ENCODE assay signal across 3 fruit fly cellular contexts in genomic region chr2L:11059206-11059605, dm6.
TF ChIP-seq lines count a peak whose summit lies in the region.

No protein-coding gene starts in this region.

- no peak for TF ChIP-seq CTCF in whole organism, embryonic (GFP tag; optimal IDR thresholded peaks at IDR 0.05; lab: Kevin White, UChicago)

TF ChIP-seq in whole organism, embryonic, 481 proteins besides CTCF, POLR2A, EP300 and RAD21:
- TF ChIP-seq sim (GFP tag; IDR thresholded peaks at IDR 0.05; lab: Robert Waterston, UW) = no peak
- 0 out of 2 replicates have a peak, but pooled peaks have one; percentile 16 for TF ChIP-seq CG32532 (GFP tag; IDR thresholded peaks at IDR 0.05; lab: Robert Waterston, UW)
- TF ChIP-seq kni (GFP tag; optimal IDR thresholded peaks at IDR 0.05; lab: Kevin White, UChicago) = no peak
- no peak for TF ChIP-seq sens (GFP tag; lab: Kevin White, UChicago)
- peak in 1 of 2 experiments; percentile 11 for TF ChIP-seq Hr78 (GFP tag; optimal IDR thresholded peaks at IDR 0.05; lab: Kevin White, UChicago)
- peak; percentile 88 for TF ChIP-seq crol (GFP tag; IDR thresholded peaks at IDR 0.05; lab: Robert Waterston, UW)
- TF ChIP-seq Dek (tag; optimal IDR thresholded peaks at IDR 0.05; lab: Kevin White, UChicago) = no peak
- TF ChIP-seq E2f1 (GFP tag; IDR thresholded peaks at IDR 0.05; lab: Robert Waterston, UW) = no peak
- no peak for TF ChIP-seq CG11560 (tag; IDR thresholded peaks at IDR 0.05; lab: Robert Waterston, UW)
- TF ChIP-seq ftz-f1 (GFP tag; optimal IDR thresholded peaks at IDR 0.05; lab: Kevin White, UChicago) = no peak
- TF ChIP-seq CG9817 (tag; optimal IDR thresholded peaks at IDR 0.05; lab: Kevin White, UChicago) = no peak
- no peak for TF ChIP-seq CG17802 (tag; optimal IDR thresholded peaks at IDR 0.05; lab: Kevin White, UChicago)
- TF ChIP-seq CG14860 (GFP tag; IDR thresholded peaks at IDR 0.05; lab: Robert Waterston, UW; ENCODE audit: partially characterized antibody) = no peak
- no peak for TF ChIP-seq corto (GFP tag; optimal IDR thresholded peaks at IDR 0.05; lab: Kevin White, UChicago)
- no peak for TF ChIP-seq Dp (GFP tag; optimal IDR thresholded peaks at IDR 0.05; lab: Kevin White, UChicago)
- no peak for TF ChIP-seq CG12236 (GFP tag; optimal IDR thresholded peaks at IDR 0.05; lab: Kevin White, UChicago)
- TF ChIP-seq Hr39 (optimal IDR thresholded peaks at IDR 0.05; lab: Kevin White, UChicago) = no peak
- TF ChIP-seq Fer1 (GFP tag; optimal IDR thresholded peaks at IDR 0.05; lab: Kevin White, UChicago) = no peak
- TF ChIP-seq Fer2 (tag; optimal IDR thresholded peaks at IDR 0.05; lab: Kevin White, UChicago) = no peak
- no peak for TF ChIP-seq Mes4 (GFP tag; optimal IDR thresholded peaks at IDR 0.05; lab: Kevin White, UChicago)
- TF ChIP-seq nom (GFP tag; optimal IDR thresholded peaks at IDR 0.05; lab: Kevin White, UChicago) = peak; percentile 30
- no peak for TF ChIP-seq z (GFP tag; IDR thresholded peaks at IDR 0.05; lab: Robert Waterston, UW)
- TF ChIP-seq Deaf1 (tag; optimal IDR thresholded peaks at IDR 0.05; lab: Kevin White, UChicago) = peak; percentile 30
- no peak for TF ChIP-seq CG11695 (GFP tag; IDR thresholded peaks at IDR 0.05; lab: Robert Waterston, UW)
- peak; percentile 47 for TF ChIP-seq CG12769 (tag; optimal IDR thresholded peaks at IDR 0.05; lab: Kevin White, UChicago)
- no peak for TF ChIP-seq CG6689 (GFP tag; IDR thresholded peaks at IDR 0.05; lab: Robert Waterston, UW)
TF ChIP-seq in whole organism, embryonic: peak in this region for 6.

TF ChIP-seq in whole organism, prepupa, 60 proteins besides CTCF, POLR2A, EP300 and RAD21:
- TF ChIP-seq fkh (GFP tag; optimal IDR thresholded peaks at IDR 0.05; lab: Kevin White, UChicago) = no peak
- peak; percentile 42 for TF ChIP-seq dsx (GFP tag; optimal IDR thresholded peaks at IDR 0.05; lab: Kevin White, UChicago; ENCODE audit: poor library complexity, severe bottlenecking)
- no peak for TF ChIP-seq Met (GFP tag; optimal IDR thresholded peaks at IDR 0.05; lab: Kevin White, UChicago)
- peak; percentile 77 for TF ChIP-seq svp (GFP tag; lab: Kevin White, UChicago)
- TF ChIP-seq Sox15 (GFP tag; optimal IDR thresholded peaks at IDR 0.05; lab: Kevin White, UChicago) = no peak
- TF ChIP-seq acj6 (GFP tag; optimal IDR thresholded peaks at IDR 0.05; lab: Kevin White, UChicago) = no peak
- no peak for TF ChIP-seq Ets21C (GFP tag; optimal IDR thresholded peaks at IDR 0.05; lab: Kevin White, UChicago)
- TF ChIP-seq Eip75B (GFP tag; optimal IDR thresholded peaks at IDR 0.05; lab: Kevin White, UChicago) = no peak
- TF ChIP-seq cyc (GFP tag; optimal IDR thresholded peaks at IDR 0.05; lab: Kevin White, UChicago) = no peak
- TF ChIP-seq eg (GFP tag; IDR thresholded peaks at IDR 0.05; lab: Robert Waterston, UW) = no peak
- peak in 1 of 2 experiments; percentile 2 for TF ChIP-seq ss (GFP tag; optimal IDR thresholded peaks at IDR 0.05; lab: Kevin White, UChicago)
- peak; percentile 38 for TF ChIP-seq CG9139 (GFP tag; optimal IDR thresholded peaks at IDR 0.05; lab: Kevin White, UChicago)
TF ChIP-seq in whole organism, prepupa: peak in this region for 4.

TF ChIP-seq in whole organism, pupa, 21 proteins besides CTCF, POLR2A, EP300 and RAD21:
- TF ChIP-seq CG14655 (GFP tag; optimal IDR thresholded peaks at IDR 0.05; lab: Kevin White, UChicago) (no peak), rn (GFP tag; IDR thresholded peaks at IDR 0.05; lab: Robert Waterston, UW) (no peak), Snoo (tag; optimal IDR thresholded peaks at IDR 0.05; lab: Kevin White, UChicago) (no peak), EcR (GFP tag; optimal IDR thresholded peaks at IDR 0.05; lab: Kevin White, UChicago) (peak; percentile 90), CG13204 (GFP tag; optimal IDR thresholded peaks at IDR 0.05; lab: Kevin White, UChicago) (peak; percentile 85), CG15710 (tag; optimal IDR thresholded peaks at IDR 0.05; lab: Kevin White, UChicago) (no peak), gl (tag; optimal IDR thresholded peaks at IDR 0.05; lab: Kevin White, UChicago) (no peak)
TF ChIP-seq in whole organism, pupa: peak in this region for 2.
